Worm (Caenorhabditis elegans) whole organism, early embryonic: ENCODE data around the gene ZC204.12.
"Not testable (repeated sequence)": the region's sequence is repeated elsewhere in the genome, so short reads cannot be mapped to it uniquely, and the experiment has no call there.

Experiments
- B0310.2 ChIP-seq: sonication (generic microtip); optimal IDR thresholded peaks from 2 replicates; lab custom pipeline; 2016; ENCODE audit warnings: mild to moderate bottlenecking, missing genetic modification characterization, missing compliant biosample characterization
- F13C5.2 ChIP-seq: sonication (generic microtip); optimal IDR thresholded peaks from 2 replicates; lab custom pipeline; 2017; ENCODE audit warnings: mild to moderate bottlenecking, missing genetic modification characterization, inconsistent platforms, missing compliant biosample characterization
- aly-1 ChIP-seq: sonication (generic microtip); optimal IDR thresholded peaks from 2 replicates; lab custom pipeline; 2016; ENCODE audit warnings: missing genetic modification characterization, missing compliant biosample characterization
- ama-1 ChIP-seq: fragments of 150-350 bp; optimal IDR thresholded peaks from 2 replicates; lab custom pipeline; 2014
- ceh-13 ChIP-seq: fragments of 200-800 bp; sonication (Bioruptor generic); optimal IDR thresholded peaks from 2 replicates; lab custom pipeline; 2018; ENCODE audit warnings: mild to moderate bottlenecking, missing genetic modification characterization, missing compliant biosample characterization
- ceh-36 ChIP-seq: sonication (generic microtip); optimal IDR thresholded peaks from 2 replicates; lab custom pipeline; 2016; ENCODE audit warnings: missing genetic modification characterization, inconsistent platforms, missing compliant biosample characterization
- ets-7 ChIP-seq: sonication (generic microtip); optimal IDR thresholded peaks from 2 replicates; lab custom pipeline; 2016; ENCODE audit warnings: missing genotype, missing genetic modification characterization, missing compliant biosample characterization
- flt-1 ChIP-seq: fragments of 200-800 bp; sonication (Bioruptor generic); IDR thresholded peaks from 2 replicates; pipeline ENCODE4 v1.3.6; 2022; ENCODE audit warnings: missing genetic modification characterization, missing compliant biosample characterization
- hmbx-1 ChIP-seq: sonication (generic microtip); optimal IDR thresholded peaks from 2 replicates; lab custom pipeline; 2016; ENCODE audit warnings: mild to moderate bottlenecking, missing genetic modification characterization, missing compliant biosample characterization
- hmg-4 ChIP-seq: fragments of 200-800 bp; sonication (Bioruptor generic); optimal IDR thresholded peaks from 2 replicates; lab custom pipeline; 2018; ENCODE audit warnings: mild to moderate bottlenecking, missing genetic modification characterization, missing compliant biosample characterization
- hnd-1 ChIP-seq: sonication (generic microtip); optimal IDR thresholded peaks from 2 replicates; lab custom pipeline; 2016; ENCODE audit warnings: missing genetic modification characterization, missing compliant biosample characterization
- pes-1 ChIP-seq: fragments of 200-800 bp; sonication (Bioruptor generic); IDR thresholded peaks from 2 replicates; pipeline ENCODE4 v1.3.6; 2022; ENCODE audit warnings: missing genetic modification reagents, missing genetic modification characterization, missing compliant biosample characterization
- scrt-1 ChIP-seq: fragments of 200-800 bp; sonication (Bioruptor generic); IDR thresholded peaks from 2 replicates; pipeline ENCODE4 v1.3.6; 2022; ENCODE audit warnings: missing genetic modification characterization, missing compliant biosample characterization
- sea-1 ChIP-seq: fragments of 200-800 bp; sonication (Bioruptor generic); conservative IDR thresholded peaks from 2 replicates; pipeline ENCODE4 v1.3.6; 2022; ENCODE audit warnings: missing genetic modification characterization, missing compliant biosample characterization
- tbx-11 ChIP-seq: fragments of 200-800 bp; sonication (Bioruptor generic); IDR thresholded peaks from 2 replicates; pipeline ENCODE4 v1.3.6; 2022; ENCODE audit warnings: missing genetic modification characterization, missing compliant biosample characterization
- tbx-37 ChIP-seq: fragments of 200-800 bp; sonication (Bioruptor generic); conservative IDR thresholded peaks from 2 replicates; pipeline ENCODE4 v1.3.6; 2022; ENCODE audit warnings: missing genetic modification reagents, missing genetic modification characterization, missing compliant biosample characterization
- tra-4 ChIP-seq: sonication (generic microtip); optimal IDR thresholded peaks from 2 replicates; lab custom pipeline; 2017; ENCODE audit warnings: missing genetic modification characterization, missing compliant biosample characterization

ZC204.12 gene

DNA sequence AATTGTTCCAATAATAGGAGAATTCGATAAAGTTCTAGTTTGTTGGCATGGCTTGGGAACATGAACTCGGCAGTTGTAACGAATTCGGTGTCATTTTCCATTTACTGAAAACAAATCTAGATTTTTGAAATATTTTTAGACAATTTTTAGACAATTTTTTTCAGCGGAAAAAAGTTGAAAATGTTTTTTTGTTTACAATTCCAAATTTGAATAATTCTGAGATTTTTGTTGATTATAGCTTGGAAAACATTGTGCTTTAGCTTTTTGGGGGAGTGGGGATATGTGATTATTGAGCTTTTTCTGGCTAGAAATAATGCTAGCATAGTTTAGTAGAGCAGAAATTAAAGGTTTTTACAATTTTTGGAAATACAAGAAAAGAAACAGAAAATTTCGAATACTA is 11.8 kb upstream of the ZC204.12 start, which contains the start of gene srw-97:
Gene srw-97, minus strand, starts transcription at position 101 of the 400 bp plus-strand sequence.
- no peak for TF ChIP-seq F13C5.2 (tag; lab: Kevin White, UChicago)

DNA sequence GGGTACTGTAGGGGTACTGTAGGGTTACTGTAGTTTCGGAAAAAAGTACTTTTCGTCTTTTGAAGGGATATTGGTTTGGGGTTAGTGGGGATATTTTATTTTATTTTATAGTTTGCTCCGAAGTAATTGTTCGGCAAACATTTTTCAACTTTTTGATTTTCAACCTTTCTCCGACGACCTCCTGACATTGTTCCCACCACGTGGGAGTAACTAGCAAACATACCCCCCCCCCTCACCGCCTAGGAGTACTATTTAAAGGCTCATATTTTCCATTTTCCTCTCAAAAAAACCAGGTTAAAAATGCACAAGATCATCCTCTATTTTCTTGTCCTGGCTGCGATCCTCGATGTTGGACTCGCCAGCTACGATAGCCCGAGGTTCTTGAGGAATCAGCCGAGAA is 8.9 kb upstream of the ZC204.12 start, which contains the start of gene srlf-29:
Gene srlf-29, plus strand, starts transcription at position 301 of the 400 bp plus-strand sequence.
- TF ChIP-seq tbx-11 (no peak), flt-1 (no peak), sea-1 (GFP tag; lab: Robert Waterston, UW) (no peak), B0310.2 (no peak), hmg-4 (GFP tag; lab: Kevin White, UChicago) (no peak), tbx-37 (GFP tag; lab: Robert Waterston, UW) (no peak), ets-7 (no peak), ceh-36 (no peak), ama-1 (lab: Kevin White, UChicago) (no peak), aly-1 (tag; lab: Kevin White, UChicago) (no peak), hnd-1 (tag; lab: Kevin White, UChicago) (no peak), F13C5.2 (tag; lab: Kevin White, UChicago) (no peak), pes-1 (GFP tag; lab: Robert Waterston, UW) (no peak), ceh-13 (GFP tag; lab: Kevin White, UChicago) (no peak), hmbx-1 (tag; lab: Kevin White, UChicago) (no peak), scrt-1 (GFP tag; lab: Robert Waterston, UW) (no peak), tra-4 (tag; lab: Kevin White, UChicago) (no peak)

DNA sequence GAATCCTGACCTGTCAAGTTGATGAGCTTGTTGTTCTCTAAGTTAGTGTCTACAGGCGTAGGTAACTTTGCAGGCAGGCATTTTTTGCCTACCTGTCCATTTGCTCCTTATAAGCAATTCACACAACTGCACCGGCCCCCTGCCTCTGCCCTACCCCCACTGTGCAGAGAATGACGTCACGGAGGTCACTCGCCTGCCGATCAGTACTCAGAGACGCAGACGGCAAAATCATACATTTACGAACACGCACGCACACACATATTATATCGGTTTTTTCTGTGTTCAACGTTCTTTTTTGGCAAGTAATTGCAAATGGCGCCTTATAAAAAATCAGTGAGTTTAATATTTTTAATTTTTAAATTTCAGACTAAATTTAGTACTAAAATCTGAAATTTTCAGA is 6.4 kb upstream of the ZC204.12 start, which contains the start of gene duxl-1:
Gene duxl-1, plus strand, starts transcription at position 184 of the 400 bp plus-strand sequence.
- TF ChIP-seq pes-1 (GFP tag; lab: Robert Waterston, UW) (no peak), hmg-4 (GFP tag; lab: Kevin White, UChicago) (peak; percentile 16), aly-1 (tag; lab: Kevin White, UChicago) (no peak)

DNA sequence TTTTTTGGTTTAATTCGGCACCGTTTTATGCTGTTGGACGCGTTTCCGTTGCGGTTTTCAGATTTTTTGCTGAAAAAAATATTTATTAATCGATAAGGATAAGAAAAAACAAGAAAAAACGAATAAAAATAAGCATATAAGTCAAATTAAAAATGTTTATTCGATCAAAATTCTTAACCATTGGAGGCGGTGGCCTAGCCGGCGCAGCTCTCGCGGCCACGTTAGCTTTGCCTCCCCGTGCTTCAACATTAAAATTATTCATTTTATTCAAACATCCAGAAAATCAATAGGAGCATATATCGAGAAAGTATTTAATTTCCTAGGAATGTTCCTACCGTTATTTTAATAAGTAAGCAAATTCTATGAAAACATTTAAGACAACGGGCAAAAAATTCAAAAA is 5.8 kb upstream of the ZC204.12 start, which contains the start of gene ZC204.14:
Gene ZC204.14, minus strand, starts transcription at position 69 of the 400 bp plus-strand sequence.
- TF ChIP-seq F13C5.2 (tag; lab: Kevin White, UChicago) (no peak), tbx-11 (no peak), sea-1 (GFP tag; lab: Robert Waterston, UW) (no peak)

DNA sequence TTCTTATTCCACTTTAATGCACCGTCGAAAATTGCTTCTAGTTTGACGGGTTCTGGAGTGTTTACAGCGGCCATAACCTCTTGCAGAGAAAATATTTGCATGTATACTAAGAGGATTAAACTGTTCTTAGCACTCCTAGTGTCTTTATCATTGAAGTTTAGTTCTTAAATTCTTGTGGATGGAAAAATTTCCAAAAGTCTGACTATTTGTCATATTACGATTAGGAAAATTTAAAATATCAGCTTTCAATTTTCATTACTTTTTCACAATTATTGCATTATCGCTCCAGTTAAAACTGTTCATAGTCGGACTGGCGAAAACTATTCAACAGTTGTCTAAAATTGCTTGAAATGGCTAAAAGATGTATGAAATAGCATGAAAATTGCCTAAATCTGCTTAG is 3.8 kb upstream of the ZC204.12 start, which contains the start of gene ZC204.13:
Gene ZC204.13, minus strand, starts transcription at position 101 of the 400 bp plus-strand sequence.
- not testable (repeated sequence) for TF ChIP-seq ama-1 (lab: Kevin White, UChicago); F13C5.2 (tag; lab: Kevin White, UChicago); hmbx-1 (tag; lab: Kevin White, UChicago)

DNA sequence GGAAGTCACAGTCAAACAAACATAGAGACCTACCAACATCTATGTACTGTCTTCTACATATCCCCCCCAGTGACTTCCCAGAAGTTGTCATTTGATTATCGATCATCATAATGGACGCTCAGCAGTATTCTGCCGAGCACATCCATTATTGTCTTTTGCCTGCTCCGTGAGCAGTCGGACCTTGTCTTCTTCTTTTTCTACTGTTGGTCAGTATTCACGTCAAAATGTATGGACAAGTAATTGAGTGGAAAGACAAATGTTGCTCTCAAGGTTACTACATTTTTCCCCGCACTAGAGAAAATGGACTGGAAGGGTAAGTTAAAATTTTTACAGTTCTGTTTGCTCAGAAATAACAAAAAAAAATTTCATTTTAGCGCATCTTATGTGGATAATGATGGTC is 2.2 kb downstream of the ZC204.12 start, which contains the start of gene btb-12:
Gene btb-12, plus strand, starts transcription at position 301 of the 400 bp plus-strand sequence.
- TF ChIP-seq pes-1 (GFP tag; lab: Robert Waterston, UW) (no peak), B0310.2 (no peak), ama-1 (lab: Kevin White, UChicago) (no peak), aly-1 (tag; lab: Kevin White, UChicago) (no peak), flt-1 (no peak), tbx-11 (no peak), ceh-36 (no peak)

DNA sequence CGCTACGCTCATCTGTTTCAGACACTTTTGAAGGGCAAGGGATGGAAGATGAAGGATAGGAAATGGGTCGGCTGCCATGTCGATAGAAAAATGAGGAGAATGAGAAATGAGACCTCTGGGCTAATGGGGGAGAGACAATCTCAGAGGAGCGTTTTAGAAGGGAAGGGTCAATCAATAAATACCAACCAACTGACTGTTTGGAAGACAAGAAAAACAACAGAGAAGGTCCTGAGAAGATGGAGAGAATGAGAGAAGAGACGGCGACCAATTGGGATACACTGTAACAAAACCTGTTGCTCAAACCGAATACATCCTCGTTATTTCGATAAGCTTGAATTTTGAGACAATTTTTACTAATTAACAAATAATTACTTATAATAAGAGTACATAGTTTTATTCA is 3.7 kb downstream of the ZC204.12 start, which contains the start of gene fbxb-15:
Gene fbxb-15, minus strand, starts transcription at position 101 of the 400 bp plus-strand sequence.
- TF ChIP-seq flt-1 (no peak), aly-1 (tag; lab: Kevin White, UChicago) (no peak), ets-7 (no peak), ceh-36 (no peak), scrt-1 (GFP tag; lab: Robert Waterston, UW) (no peak), sea-1 (GFP tag; lab: Robert Waterston, UW) (no peak), tbx-11 (no peak), tbx-37 (GFP tag; lab: Robert Waterston, UW) (no peak), hnd-1 (tag; lab: Kevin White, UChicago) (no peak), hmg-4 (GFP tag; lab: Kevin White, UChicago) (no peak), F13C5.2 (tag; lab: Kevin White, UChicago) (no peak)

DNA sequence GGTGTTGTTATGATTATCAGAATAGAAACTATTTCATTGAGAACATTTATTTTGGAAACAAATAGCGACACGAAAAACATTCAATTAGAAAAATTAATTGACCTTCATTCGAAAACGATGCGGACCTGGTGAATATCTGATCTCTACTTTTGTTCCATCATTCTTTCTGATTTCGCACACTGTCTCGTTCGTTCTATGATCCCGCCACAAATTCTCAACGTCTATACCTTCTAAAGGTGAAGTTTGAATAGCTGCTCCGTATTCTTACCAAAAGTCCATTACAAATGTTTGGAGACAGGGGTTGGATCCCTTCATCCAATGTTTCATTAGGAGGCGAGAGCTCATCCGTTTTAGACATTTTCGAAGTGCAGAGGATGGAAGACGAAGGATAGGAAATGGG is 5.3 kb downstream of the ZC204.12 start, which contains the start of gene fbxb-16:
Gene fbxb-16, minus strand, starts transcription at position 101 of the 400 bp plus-strand sequence.
- TF ChIP-seq F13C5.2 (tag; lab: Kevin White, UChicago) = no peak
- TF ChIP-seq B0310.2 = no peak
- no peak for TF ChIP-seq sea-1 (GFP tag; lab: Robert Waterston, UW)
- TF ChIP-seq ets-7 = no peak
- TF ChIP-seq tbx-37 (GFP tag; lab: Robert Waterston, UW) = no peak
- TF ChIP-seq tbx-11 = no peak
- TF ChIP-seq ceh-36 = no peak
- TF ChIP-seq ceh-13 (GFP tag; lab: Kevin White, UChicago) = no peak
- TF ChIP-seq scrt-1 (GFP tag; lab: Robert Waterston, UW) = no peak
- no peak for TF ChIP-seq aly-1 (tag; lab: Kevin White, UChicago)
- no peak for TF ChIP-seq tra-4 (tag; lab: Kevin White, UChicago)
- no peak for TF ChIP-seq hnd-1 (tag; lab: Kevin White, UChicago)
- TF ChIP-seq hmbx-1 (tag; lab: Kevin White, UChicago) = no peak
- no peak for TF ChIP-seq flt-1
- TF ChIP-seq ama-1 (lab: Kevin White, UChicago) = no peak
- no peak for TF ChIP-seq hmg-4 (GFP tag; lab: Kevin White, UChicago)
- no peak for TF ChIP-seq pes-1 (GFP tag; lab: Robert Waterston, UW)
